Fruit fly (Drosophila melanogaster): ENCODE measurements around the gene AP-1gamma.

The AP-1gamma gene

DNA sequence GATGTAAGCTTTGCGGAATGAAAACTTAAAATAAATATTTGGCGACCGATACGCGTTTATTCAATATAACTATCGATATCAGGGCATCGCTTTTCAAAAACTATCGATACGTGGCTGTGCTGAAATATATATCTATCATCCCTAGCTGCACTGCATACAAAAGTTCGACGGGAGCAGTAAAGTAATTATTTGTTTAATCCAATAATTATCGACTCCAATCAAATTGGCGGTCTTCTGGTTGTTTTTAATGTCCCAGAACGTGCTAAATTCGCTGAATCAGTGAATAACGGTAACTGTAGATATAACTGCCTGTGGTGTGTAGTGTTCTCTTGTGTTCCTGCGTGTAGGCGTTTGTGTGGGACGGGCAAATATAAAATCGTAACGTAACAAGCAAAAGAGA, 54.6 kb downstream of the AP-1gamma start, which contains the start of gene mei-P26 (continued):
- TF ChIP-seq tna (GFP tag; IDR thresholded peaks at IDR 0.05; ENCODE audit: partially characterized antibody), result peak; percentile 72
- peak; percentile 73 for TF ChIP-seq nerfin-2 (GFP tag; IDR thresholded peaks at IDR 0.05; ENCODE audit: partially characterized antibody)
- peak; percentile 79 for TF ChIP-seq Dll (GFP tag; IDR thresholded peaks at IDR 0.05; ENCODE audit: partially characterized antibody)
- TF ChIP-seq CG2129 (GFP tag; IDR thresholded peaks at IDR 0.05; ENCODE audit: partially characterized antibody), result peak; percentile 65
- peak; percentile 38 for TF ChIP-seq CG13894 (tag; optimal IDR thresholded peaks at IDR 0.05)
- TF ChIP-seq CG4617 (GFP tag; optimal IDR thresholded peaks at IDR 0.05; ENCODE audit: borderline replicate concordance), result peak; percentile 6
- peak; percentile 60; the same call in 1 of the 2 replicates for TF ChIP-seq sna (GFP tag; IDR thresholded peaks at IDR 0.05; ENCODE audit: partially characterized antibody)

DNA sequence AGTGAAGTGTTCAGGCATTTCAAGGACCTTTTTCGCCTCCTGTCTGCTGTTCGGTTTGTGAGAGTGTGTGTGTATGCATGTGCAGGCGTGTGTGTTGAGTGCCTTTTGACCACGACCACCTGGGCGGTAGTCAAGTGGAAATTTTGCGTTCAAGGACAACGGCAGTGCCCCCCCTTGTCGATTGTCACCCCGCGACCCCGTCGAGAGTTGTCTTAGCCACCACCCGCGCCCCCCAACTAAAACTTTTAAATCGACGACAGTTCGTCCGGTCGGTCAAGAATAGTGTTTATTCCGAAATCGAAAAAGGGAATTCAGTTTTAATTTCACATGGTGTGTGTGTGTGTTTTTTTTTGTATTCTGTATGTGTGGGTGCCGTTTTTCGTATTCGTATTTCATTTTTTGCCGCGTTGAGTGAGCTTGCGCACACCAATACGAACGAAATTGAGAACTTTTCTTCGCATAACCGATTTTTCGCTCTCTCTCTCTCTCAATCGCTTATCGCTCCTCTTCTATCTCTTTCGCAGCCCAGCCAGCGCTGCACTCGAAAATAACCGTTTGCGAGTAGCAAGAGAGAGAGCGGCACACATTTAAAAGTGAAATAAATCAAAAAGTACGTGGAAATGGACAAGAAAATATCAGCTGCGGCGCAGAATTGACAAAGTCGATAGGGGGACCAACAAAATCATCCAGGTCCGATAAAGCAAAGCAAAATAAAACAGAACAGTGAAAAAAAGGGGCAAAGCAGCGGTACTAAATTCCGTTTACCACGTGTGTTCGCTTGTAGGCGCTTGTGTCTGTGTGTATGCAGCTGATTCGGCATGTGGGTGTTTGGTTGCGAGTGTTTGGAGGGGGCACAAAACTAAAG, 55.4 kb downstream of the AP-1gamma start:
- TF ChIP-seq twi (tag; optimal IDR thresholded peaks at IDR 0.05), result peak; percentile 20
- TF ChIP-seq CG17186 (GFP tag; optimal IDR thresholded peaks at IDR 0.05), result no peak
- peak; percentile 48 for TF ChIP-seq CG34376 (GFP tag; optimal IDR thresholded peaks at IDR 0.05)
- TF ChIP-seq crol (GFP tag; IDR thresholded peaks at IDR 0.05), result peak; percentile 80
- no peak for TF ChIP-seq dmrt99B (tag; optimal IDR thresholded peaks at IDR 0.05)
- no peak for TF ChIP-seq Dip3 (GFP tag; optimal IDR thresholded peaks at IDR 0.05)
- no peak for TF ChIP-seq her (GFP tag; optimal IDR thresholded peaks at IDR 0.05)
- no peak for TF ChIP-seq ro (GFP tag; IDR thresholded peaks at IDR 0.05)
- no peak for TF ChIP-seq bcd (GFP tag; optimal IDR thresholded peaks at IDR 0.05)
- TF ChIP-seq CG7357 (GFP tag; IDR thresholded peaks at IDR 0.05), result no peak
- TF ChIP-seq maf-S (GFP tag; optimal IDR thresholded peaks at IDR 0.05), result no peak
- TF ChIP-seq sqz (GFP tag; optimal IDR thresholded peaks at IDR 0.05), result peak; percentile 78
- no peak for TF ChIP-seq Awh (GFP tag; IDR thresholded peaks at IDR 0.05)
- TF ChIP-seq pum (GFP tag; optimal IDR thresholded peaks at IDR 0.05), result no peak
- no peak for TF ChIP-seq CG16815 (GFP tag; optimal IDR thresholded peaks at IDR 0.05)
- peak; percentile 52 for TF ChIP-seq lbe (GFP tag; optimal IDR thresholded peaks at IDR 0.05)
- TF ChIP-seq CG10366 (GFP tag; IDR thresholded peaks at IDR 0.05), result no peak
- TF ChIP-seq grn (GFP tag; optimal IDR thresholded peaks at IDR 0.05), result peak; percentile 72
- TF ChIP-seq dati (GFP tag; IDR thresholded peaks at IDR 0.05), result no peak
- peak; percentile 25 for TF ChIP-seq odd (GFP tag; optimal IDR thresholded peaks at IDR 0.05)
- peak; percentile 84; the same call in 3 of the 4 replicates for TF ChIP-seq chinmo (GFP tag; IDR thresholded peaks at IDR 0.05; ENCODE audit: partially characterized antibody)
- TF ChIP-seq ap (GFP tag; IDR thresholded peaks at IDR 0.05), result no peak
- TF ChIP-seq CG6854 (GFP tag; optimal IDR thresholded peaks at IDR 0.05), result no peak
- no peak for TF ChIP-seq CG6272 (GFP tag; IDR thresholded peaks at IDR 0.05)
- peak in 1 of 3 experiments; percentile 6 for TF ChIP-seq lola (GFP tag; optimal IDR thresholded peaks at IDR 0.05)
- TF ChIP-seq unc-4 (GFP tag; IDR thresholded peaks at IDR 0.05; ENCODE audit: partially characterized antibody), result no peak
- TF ChIP-seq nom (GFP tag; optimal IDR thresholded peaks at IDR 0.05), result peak; percentile 48
- no peak for TF ChIP-seq ken (GFP tag; IDR thresholded peaks at IDR 0.05)
- TF ChIP-seq CG4730 (GFP tag; IDR thresholded peaks at IDR 0.05), result no peak
- no peak for TF ChIP-seq CG17328 (GFP tag; IDR thresholded peaks at IDR 0.05)
- no peak for TF ChIP-seq so (GFP tag; IDR thresholded peaks at IDR 0.05)
- TF ChIP-seq CG2712 (tag; optimal IDR thresholded peaks at IDR 0.05), result peak; percentile 7
- TF ChIP-seq CG16863 (GFP tag; optimal IDR thresholded peaks at IDR 0.05), result no peak
- TF ChIP-seq CG34422 (GFP tag; IDR thresholded peaks at IDR 0.05), result peak; percentile 38; the same call in 1 of the 3 replicates
- peak; percentile 2 for TF ChIP-seq CG8924 (tag; optimal IDR thresholded peaks at IDR 0.05)
- no peak for TF ChIP-seq eve (GFP tag; optimal IDR thresholded peaks at IDR 0.05)
- TF ChIP-seq ase (GFP tag; IDR thresholded peaks at IDR 0.05), result no peak
- TF ChIP-seq Med (GFP tag), result peak; percentile 26
- no peak for TF ChIP-seq CG11723 (GFP tag; optimal IDR thresholded peaks at IDR 0.05)
- TF ChIP-seq knrl (GFP tag; IDR thresholded peaks at IDR 0.05; ENCODE audit: partially characterized antibody), result 0 out of 3 replicates have a peak, but pooled peaks have one; percentile 27
